Fruit fly (Drosophila melanogaster) whole organism, pupa: Measurements from ENCODE around the gene Ephrin.

Experiments
- CG10348 ChIP-seq: fragments of 200-800 bp; sonication (Bioruptor generic); IDR thresholded peaks from 2 replicates; pipeline ENCODE4 v1.3.6; 2022; ENCODE audit warnings: missing biosample characterization, missing genetic modification characterization
- CG4496 ChIP-seq: fragments of 200-800 bp; sonication (Bioruptor generic); IDR thresholded peaks from 3 replicates; pipeline ENCODE4 v1.3.6; 2022; ENCODE audit warnings: missing biosample characterization, missing genetic modification characterization
- CG8159 ChIP-seq: fragments of 200-800 bp; sonication (Bioruptor generic); optimal IDR thresholded peaks from 3 replicates; lab custom pipeline; 2018; ENCODE audit warnings: missing biosample characterization, mild to moderate bottlenecking, missing genetic modification characterization, moderate library complexity
- D1 ChIP-seq: fragments of 200-800 bp; sonication (Bioruptor generic); optimal IDR thresholded peaks from 2 replicates; lab custom pipeline; 2018; ENCODE audit warnings: missing biosample characterization, mild to moderate bottlenecking, missing genetic modification characterization, moderate library complexity
- Ets98B ChIP-seq: fragments of 200-800 bp; sonication (Bioruptor generic); IDR thresholded peaks from 2 replicates; pipeline ENCODE4 v1.3.6; 2022; ENCODE audit warnings: missing biosample characterization, missing genetic modification characterization
- Snoo ChIP-seq: fragments of 200-800 bp; sonication (Bioruptor generic); optimal IDR thresholded peaks from 3 replicates; lab custom pipeline; 2017; ENCODE audit warnings: missing biosample characterization, mild to moderate bottlenecking, missing genetic modification characterization, inconsistent platforms
- fd96Ca ChIP-seq: fragments of 200-800 bp; sonication (Bioruptor generic); IDR thresholded peaks from 3 replicates; pipeline ENCODE4 v1.3.6; 2022; ENCODE audit warnings: missing biosample characterization, missing genetic modification characterization
- gl ChIP-seq: fragments of 200-800 bp; sonication (Bioruptor generic); optimal IDR thresholded peaks from 2 replicates; lab custom pipeline; 2018; ENCODE audit warnings: missing biosample characterization, mild to moderate bottlenecking, missing genetic modification characterization

DNA sequence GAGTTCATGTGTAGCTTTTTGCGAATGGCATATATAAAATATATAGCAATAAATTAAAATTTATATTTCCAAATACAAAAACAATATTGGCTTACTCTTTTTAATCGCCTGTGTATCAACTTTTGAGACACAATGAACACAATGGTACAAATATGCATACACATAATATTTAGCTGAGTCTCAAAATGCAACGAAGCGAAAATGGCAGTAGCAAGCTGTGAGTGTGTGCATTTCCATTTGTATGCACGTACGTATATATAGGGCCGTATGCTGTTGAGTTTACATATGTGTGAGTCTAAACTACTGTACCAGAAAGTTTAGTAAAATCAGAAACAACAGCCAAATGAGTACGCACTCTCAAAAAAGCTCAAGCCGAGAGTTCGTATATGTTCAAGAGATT lies 16.8 kb upstream of the Ephrin start:
- no peak for TF ChIP-seq gl (tag; lab: Kevin White, UChicago)
- TF ChIP-seq CG4496 (GFP tag; lab: Robert Waterston, UW) = no peak
- TF ChIP-seq fd96Ca (GFP tag; lab: Robert Waterston, UW) = no peak
- no peak for TF ChIP-seq Snoo
- TF ChIP-seq CG8159 (tag; lab: Kevin White, UChicago) = no peak
- TF ChIP-seq CG10348 (GFP tag; lab: Robert Waterston, UW) = no peak
- TF ChIP-seq D1 (tag; lab: Kevin White, UChicago) = peak; percentile 45
- TF ChIP-seq Ets98B (GFP tag; lab: Robert Waterston, UW) = no peak
